Worm (Caenorhabditis elegans): ENCODE measurements around the gene snf-3.
A peak's percentile ranks its signal among the peaks of the same experiment; 100 is the strongest.

ce11 chrII:1143173-1143738 is 51.5 kb downstream of the snf-3 start:
- TF ChIP-seq unc-39 (tag; optimal IDR thresholded peaks at IDR 0.05), result no peak
- TF ChIP-seq mdl-1 (tag; optimal IDR thresholded peaks at IDR 0.05), result no peak
- TF ChIP-seq nhr-43 (tag; optimal IDR thresholded peaks at IDR 0.05; ENCODE audit: poor library complexity, severe bottlenecking), result peak; percentile 65
- no peak for TF ChIP-seq aly-2 (tag; optimal IDR thresholded peaks at IDR 0.05)
- TF ChIP-seq ceh-28 (tag; optimal IDR thresholded peaks at IDR 0.05), result no peak
- TF ChIP-seq sea-2 (GFP tag; optimal IDR thresholded peaks at IDR 0.05), result no peak
- TF ChIP-seq nfya-1 (tag; optimal IDR thresholded peaks at IDR 0.05; ENCODE audit: insufficient read depth), result no peak
- TF ChIP-seq nhr-76 (tag; optimal IDR thresholded peaks at IDR 0.05), result no peak
- TF ChIP-seq daf-12 (tag; optimal IDR thresholded peaks at IDR 0.05), result no peak
- TF ChIP-seq nhr-23 (tag; optimal IDR thresholded peaks at IDR 0.05), result peak; percentile 29
- TF ChIP-seq R02D3.7 (tag; optimal IDR thresholded peaks at IDR 0.05), result no peak
